Worm (Caenorhabditis elegans): ENCODE data around the gene R06F6.12.

DNA sequence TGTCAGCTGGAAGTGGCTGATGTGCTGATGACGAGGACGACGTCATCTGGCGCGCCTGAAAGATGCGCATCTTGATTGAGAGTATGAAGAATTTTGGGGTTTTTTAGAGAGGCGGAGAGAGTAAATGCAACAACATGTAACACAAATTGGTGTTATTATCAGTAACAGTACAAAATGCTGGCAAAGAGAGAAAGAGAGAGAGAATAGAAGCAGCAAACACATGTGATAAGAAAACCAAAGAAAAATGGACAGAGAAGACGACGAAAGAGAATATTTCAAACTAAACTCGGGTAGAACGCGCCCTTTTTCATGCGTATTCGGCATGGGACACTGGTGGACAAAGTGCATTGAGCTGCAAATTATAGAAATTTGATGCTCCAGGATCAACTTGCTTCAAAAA lies 37.0 kb upstream of the R06F6.12 start, which contains the start of gene M106.3:
- TF ChIP-seq lsy-2 (tag; optimal IDR thresholded peaks at IDR 0.05) (no peak), ces-1 (GFP tag; optimal IDR thresholded peaks at IDR 0.05) (no peak), pha-4 (tag; optimal IDR thresholded peaks at IDR 0.05) (no peak), nhr-12 (tag; optimal IDR thresholded peaks at IDR 0.05) (no peak), mep-1 (tag; optimal IDR thresholded peaks at IDR 0.05) (no peak), snpc-4 (tag; optimal IDR thresholded peaks at IDR 0.05) (no peak), nhr-28 (tag; optimal IDR thresholded peaks at IDR 0.05) (no peak), unc-62 (GFP tag; optimal IDR thresholded peaks at IDR 0.05) (no peak), sem-2 (GFP tag; optimal IDR thresholded peaks at IDR 0.05) (no peak)
